Worm (Caenorhabditis elegans) whole organism, L3 larva: ENCODE data around the gene aqp-8.

Experiments
- R02D3.7 ChIP-seq: fragments of 150-350 bp; optimal IDR thresholded peaks from 2 replicates; lab custom pipeline; 2014; ENCODE audit warnings: missing biosample characterization, missing genetic modification characterization
- aly-2 ChIP-seq: fragments of 150-350 bp; optimal IDR thresholded peaks from 2 replicates; lab custom pipeline; 2014; ENCODE audit warnings: missing biosample characterization, missing genetic modification characterization
- ama-1 ChIP-seq: fragments of 150-350 bp; optimal IDR thresholded peaks from 2 replicates; lab custom pipeline; 2018
- ceh-16 ChIP-seq: sonication (generic microtip); optimal IDR thresholded peaks from 2 replicates; lab custom pipeline; 2017; ENCODE audit warnings: missing biosample characterization, missing genetic modification characterization
- ceh-28 ChIP-seq: fragments of 150-350 bp; optimal IDR thresholded peaks from 2 replicates; lab custom pipeline; 2014; ENCODE audit warnings: missing biosample characterization, missing genetic modification reagents, missing genetic modification characterization
- ceh-82 ChIP-seq: fragments of 150-350 bp; optimal IDR thresholded peaks from 2 replicates; lab custom pipeline; 2014; ENCODE audit warnings: missing biosample characterization, missing genetic modification characterization
- ceh-9 ChIP-seq: sonication (generic microtip); optimal IDR thresholded peaks from 2 replicates; lab custom pipeline; 2018; ENCODE audit warnings: missing biosample characterization, missing genetic modification characterization
- daf-12 ChIP-seq: fragments of 150-350 bp; optimal IDR thresholded peaks from 2 replicates; lab custom pipeline; 2014; ENCODE audit warnings: missing biosample characterization, missing genetic modification reagents, missing genetic modification characterization
- egl-27 ChIP-seq: sonication (generic microtip); optimal IDR thresholded peaks from 4 replicates; lab custom pipeline; 2017; ENCODE audit warnings: missing biosample characterization, missing genetic modification reagents, missing genetic modification characterization
- egl-5 ChIP-seq: fragments of 150-350 bp; optimal IDR thresholded peaks from 2 replicates; lab custom pipeline; 2017; ENCODE audit warnings: missing biosample characterization, missing genetic modification reagents, missing genetic modification characterization, inconsistent platforms
- elt-1 ChIP-seq: fragments of 150-350 bp; optimal IDR thresholded peaks from 2 replicates; lab custom pipeline; 2014; ENCODE audit warnings: missing biosample characterization, missing genetic modification characterization
- elt-2 ChIP-seq: sonication (generic microtip); optimal IDR thresholded peaks from 2 replicates; lab custom pipeline; 2016; ENCODE audit warnings: missing genetic modification reagents, mild to moderate bottlenecking, missing genetic modification characterization, missing compliant biosample characterization
- elt-3 ChIP-seq, 3 experiments: fragments of 150-350 bp in 1 of 3; sonication (generic microtip) in 2 of 3; optimal IDR thresholded peaks; 2 replicates in 2 of 3; 4 replicates in 1 of 3; lab custom pipeline; 2014 to 2017; ENCODE audit warnings: missing biosample characterization in 3 of 3, missing genetic modification characterization in 3 of 3
- eor-1 ChIP-seq, 2 experiments: fragments of 150-350 bp; optimal IDR thresholded peaks; 2 replicates each; lab custom pipeline; 2014 to 2018; ENCODE audit warnings: missing biosample characterization in 2 of 2, missing genetic modification characterization in 2 of 2
- fkh-10 ChIP-seq: sonication (generic microtip); optimal IDR thresholded peaks from 2 replicates; lab custom pipeline; 2017; ENCODE audit warnings: missing biosample characterization, missing genetic modification reagents, missing genetic modification characterization
- fkh-2 ChIP-seq: fragments of 150-350 bp; optimal IDR thresholded peaks from 2 replicates; lab custom pipeline; 2014; ENCODE audit warnings: missing biosample characterization, missing genetic modification reagents, missing genetic modification characterization
- fos-1 ChIP-seq: fragments of 150-350 bp; optimal IDR thresholded peaks from 2 replicates; lab custom pipeline; 2014; ENCODE audit warnings: missing biosample characterization, missing genetic modification characterization
- hmg-11 ChIP-seq: sonication (generic microtip); optimal IDR thresholded peaks from 2 replicates; lab custom pipeline; 2016; ENCODE audit warnings: missing genetic modification characterization, missing compliant biosample characterization
- jun-1 ChIP-seq: fragments of 150-350 bp; optimal IDR thresholded peaks from 2 replicates; lab custom pipeline; 2014; ENCODE audit warnings: missing biosample characterization, missing genetic modification reagents, missing genetic modification characterization
- lin-15B ChIP-seq: fragments of 150-350 bp; optimal IDR thresholded peaks from 2 replicates; lab custom pipeline; 2014; ENCODE audit warnings: missing biosample characterization, missing genetic modification characterization
- lin-39 ChIP-seq: fragments of 150-350 bp; optimal IDR thresholded peaks from 2 replicates; lab custom pipeline; 2018; ENCODE audit warnings: missing biosample characterization, missing genetic modification reagents, missing genetic modification characterization
- lsy-12 ChIP-seq: sonication (generic microtip); optimal IDR thresholded peaks from 2 replicates; lab custom pipeline; 2016; ENCODE audit warnings: mild to moderate bottlenecking, missing genetic modification characterization, missing compliant biosample characterization
- mml-1 ChIP-seq: fragments of 150-350 bp; sonication (generic microtip); optimal IDR thresholded peaks from 3 replicates; lab custom pipeline; 2014; ENCODE audit warnings: missing biosample characterization, missing genetic modification characterization
- nfya-1 ChIP-seq: sonication (generic microtip); optimal IDR thresholded peaks from 2 replicates; lab custom pipeline; 2017; ENCODE audit warnings: missing genetic modification characterization, mild to moderate bottlenecking, missing compliant biosample characterization, antibody characterized with exemption, moderate library complexity; ENCODE audit not compliant: insufficient read depth
- nhr-11 ChIP-seq: fragments of 150-350 bp; optimal IDR thresholded peaks from 2 replicates; lab custom pipeline; 2014; ENCODE audit warnings: missing biosample characterization, missing genetic modification characterization
- nhr-23 ChIP-seq: fragments of 150-350 bp; optimal IDR thresholded peaks from 2 replicates; lab custom pipeline; 2014; ENCODE audit warnings: missing biosample characterization, missing genetic modification reagents, missing genetic modification characterization
- nhr-237 ChIP-seq: fragments of 150-350 bp; optimal IDR thresholded peaks from 2 replicates; lab custom pipeline; 2014; ENCODE audit warnings: missing biosample characterization, missing genetic modification characterization
- nhr-25 ChIP-seq: sonication (generic microtip); optimal IDR thresholded peaks from 2 replicates; lab custom pipeline; 2017; ENCODE audit warnings: missing biosample characterization, missing genetic modification characterization
- nhr-28 ChIP-seq: fragments of 150-350 bp; optimal IDR thresholded peaks from 2 replicates; lab custom pipeline; 2014; ENCODE audit warnings: missing biosample characterization, missing genetic modification characterization
- nhr-43 ChIP-seq: sonication (generic microtip); optimal IDR thresholded peaks from 2 replicates; lab custom pipeline; 2016; ENCODE audit warnings: mild to moderate bottlenecking, missing genetic modification characterization, missing compliant biosample characterization; ENCODE audit not compliant: poor library complexity, severe bottlenecking
- nhr-67 ChIP-seq: fragments of 150-350 bp; optimal IDR thresholded peaks from 2 replicates; lab custom pipeline; 2014; ENCODE audit warnings: missing biosample characterization, missing genetic modification characterization
- nhr-76 ChIP-seq: fragments of 150-350 bp; sonication (generic microtip); optimal IDR thresholded peaks from 5 replicates; lab custom pipeline; 2014; ENCODE audit warnings: missing biosample characterization, missing genetic modification characterization
- nhr-77 ChIP-seq: fragments of 150-350 bp; optimal IDR thresholded peaks from 2 replicates; lab custom pipeline; 2014; ENCODE audit warnings: missing biosample characterization, missing genetic modification characterization
- pha-4 ChIP-seq: fragments of 150-350 bp; optimal IDR thresholded peaks from 2 replicates; lab custom pipeline; 2014; ENCODE audit warnings: missing biosample characterization, missing genetic modification reagents, missing genetic modification characterization
- pqm-1 ChIP-seq: fragments of 150-350 bp; optimal IDR thresholded peaks from 2 replicates; lab custom pipeline; 2017; ENCODE audit warnings: missing biosample characterization, missing genetic modification characterization, inconsistent platforms
- sea-2 ChIP-seq: fragments of 150-350 bp; sonication (generic microtip); optimal IDR thresholded peaks from 4 replicates; lab custom pipeline; 2014; ENCODE audit warnings: missing biosample characterization, missing genetic modification reagents, missing genetic modification characterization
- skn-1 ChIP-seq: fragments of 150-350 bp; optimal IDR thresholded peaks from 2 replicates; lab custom pipeline; 2014; ENCODE audit warnings: missing biosample characterization, missing genetic modification characterization
- snpc-4 ChIP-seq: fragments of 150-350 bp; optimal IDR thresholded peaks from 2 replicates; lab custom pipeline; 2014; ENCODE audit warnings: missing biosample characterization, missing genetic modification characterization
- tbx-2 ChIP-seq: sonication (generic microtip); optimal IDR thresholded peaks from 2 replicates; lab custom pipeline; 2016; ENCODE audit warnings: mild to moderate bottlenecking, missing genetic modification characterization, missing compliant biosample characterization
- unc-39 ChIP-seq: sonication (generic microtip); optimal IDR thresholded peaks from 4 replicates; lab custom pipeline; 2017; ENCODE audit warnings: missing biosample characterization, missing genetic modification characterization
- zag-1 ChIP-seq: fragments of 150-350 bp; optimal IDR thresholded peaks from 2 replicates; lab custom pipeline; 2014; ENCODE audit warnings: missing biosample characterization, missing genetic modification characterization
- ztf-11 ChIP-seq: fragments of 150-350 bp; optimal IDR thresholded peaks from 2 replicates; lab custom pipeline; 2014; ENCODE audit warnings: missing biosample characterization, missing genetic modification characterization
- ztf-4 ChIP-seq: fragments of 150-350 bp; optimal IDR thresholded peaks from 2 replicates; lab custom pipeline; 2014; ENCODE audit warnings: missing biosample characterization, missing genetic modification characterization

Gene aqp-8

DNA sequence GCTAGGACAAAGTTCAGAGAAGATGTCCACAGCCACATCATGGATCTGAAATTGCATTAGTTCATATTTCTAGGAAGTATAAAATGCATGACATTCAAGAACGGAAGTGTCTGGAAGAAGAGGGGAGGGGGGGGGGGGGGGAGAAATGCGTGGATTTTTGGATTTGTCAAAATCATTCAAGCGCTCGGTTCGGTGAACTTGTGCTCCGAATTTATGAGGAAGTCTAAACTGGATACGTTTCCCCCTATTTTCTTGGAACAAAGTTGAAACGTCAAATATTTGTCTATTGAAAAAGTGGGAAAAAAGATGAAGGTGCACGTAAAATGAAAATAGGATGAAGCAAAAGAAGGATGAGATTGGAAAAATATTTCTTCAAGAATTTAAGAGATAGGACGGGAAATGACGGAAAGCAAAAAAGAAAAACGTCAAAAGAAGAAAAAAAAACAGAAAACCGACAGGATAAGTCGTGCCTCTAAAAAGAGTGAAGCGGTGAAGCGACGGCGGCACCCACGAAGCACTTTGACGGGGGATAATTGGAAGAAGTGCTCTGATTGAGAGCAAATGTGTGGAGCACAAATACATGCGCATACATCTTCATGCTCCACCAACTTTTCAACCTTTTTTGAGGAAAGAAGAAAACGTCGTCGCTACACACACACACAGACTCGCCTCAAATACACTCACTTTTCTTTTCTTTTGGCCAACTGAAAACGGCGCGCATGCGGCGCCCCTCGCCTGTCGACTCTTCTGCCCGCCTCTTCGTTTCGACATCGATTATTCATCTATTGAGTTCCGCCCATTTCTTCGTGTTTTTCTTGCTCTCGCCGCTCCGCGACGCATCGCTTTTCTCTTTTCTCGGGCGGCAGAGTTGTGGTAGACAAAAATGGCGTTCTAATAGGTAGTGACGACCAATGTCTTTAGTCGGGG lies 16.1 kb upstream of the aqp-8 start, which contains the start of gene F55D10.4:
Gene F55D10.4, minus strand, starts transcription at position 51 of the 927 bp plus-strand sequence.
- TF ChIP-seq hmg-11 (tag; lab: Kevin White, UChicago) (peak; percentile 6), unc-39 (tag; lab: Kevin White, UChicago) (no peak), nfya-1 (tag; lab: Kevin White, UChicago) (peak; percentile 12)
- TF ChIP-seq, all 47 proteins: peak for 2

DNA sequence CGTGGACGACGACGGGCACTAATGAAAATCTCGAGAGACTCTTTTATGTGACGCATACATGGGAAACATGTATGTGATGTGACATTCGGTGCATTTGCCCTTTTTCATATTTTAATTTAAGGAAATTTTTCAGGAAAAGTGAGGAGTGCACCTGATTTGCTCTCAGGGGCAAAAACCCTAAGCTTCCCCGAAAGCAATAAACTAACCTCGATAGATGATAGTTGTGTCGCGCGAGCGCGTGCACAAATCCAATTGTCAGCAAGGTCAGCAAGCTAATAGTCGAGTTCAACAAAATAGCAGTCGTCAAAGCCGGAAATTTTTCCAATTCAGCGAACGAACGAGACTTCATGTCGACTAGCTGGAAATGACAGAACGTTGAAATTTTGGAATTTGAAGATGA lies 13.3 kb upstream of the aqp-8 start:
- peak; percentile 64 for TF ChIP-seq fkh-10 (GFP tag; lab: Kevin White, UChicago)
- no peak for TF ChIP-seq ceh-16 (tag; lab: Kevin White, UChicago)
- TF ChIP-seq lin-15B, result no peak
- no peak for TF ChIP-seq fkh-2 (tag; lab: Kevin White, UChicago)
- TF ChIP-seq lin-39 (tag; lab: Kevin White, UChicago), result no peak

DNA sequence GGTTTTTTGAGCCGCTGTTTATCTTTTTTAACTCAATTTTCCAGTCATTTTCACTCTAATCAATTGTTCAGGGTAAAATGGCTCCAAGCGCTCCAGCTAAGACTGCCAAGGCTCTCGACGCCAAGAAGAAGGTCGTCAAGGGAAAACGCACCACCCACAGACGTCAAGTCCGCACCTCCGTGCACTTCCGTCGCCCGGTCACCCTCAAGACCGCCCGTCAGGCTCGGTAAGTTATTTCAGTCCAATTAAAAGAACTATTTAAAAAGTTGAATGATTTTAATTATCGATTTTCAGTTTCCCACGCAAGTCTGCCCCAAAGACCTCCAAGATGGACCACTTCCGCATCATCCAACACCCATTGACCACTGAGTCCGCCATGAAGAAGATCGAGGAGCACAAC lies 10.3 kb upstream of the aqp-8 start, which contains the start of gene rpl-25.1:
Gene rpl-25.1, plus strand, starts transcription at position 72 of the 400 bp plus-strand sequence.
- TF ChIP-seq fos-1 (no peak), fkh-2 (tag; lab: Kevin White, UChicago) (no peak), eor-1 (tag; optimal IDR thresholded peaks at IDR 0.05; lab: Kevin White, UChicago) (no peak), aly-2 (no peak)
- TF ChIP-seq, all 47 proteins: peak for 0

DNA sequence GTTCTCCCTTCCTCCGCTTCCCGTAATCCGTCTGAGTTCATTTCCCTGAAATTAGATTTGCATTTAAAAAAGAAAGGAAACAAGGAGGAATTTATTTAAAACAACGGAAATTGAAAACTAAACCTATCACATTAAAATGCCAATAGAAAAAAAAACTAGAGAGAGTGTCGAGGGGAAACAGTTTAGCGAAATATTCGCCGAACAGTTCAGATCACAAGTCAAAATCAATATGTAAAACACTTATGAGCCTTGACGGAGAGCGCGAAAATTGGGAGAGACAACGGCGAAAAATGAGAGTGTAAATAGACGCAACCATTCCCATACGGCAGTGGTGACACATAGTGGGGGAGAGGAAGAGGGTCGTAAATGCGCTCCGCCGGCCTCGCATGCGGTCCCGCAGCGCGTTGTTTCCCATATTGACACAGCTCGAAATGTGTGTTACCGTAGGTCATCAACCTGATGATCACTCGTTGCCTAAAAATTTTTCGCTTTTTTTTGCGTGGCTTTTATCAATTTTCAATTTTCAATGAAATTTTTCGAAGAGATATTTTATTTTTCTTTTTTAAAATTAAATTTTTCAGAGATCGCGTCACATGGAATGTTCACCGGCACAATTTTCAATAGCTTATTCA lies 7.0 kb upstream of the aqp-8 start, which contains the start of the genes dnj-14 and glit-1:
Gene dnj-14, minus strand, starts transcription at position 51 of the 632 bp plus-strand sequence.
Gene glit-1, plus strand, starts transcription at position 582 of the 632 bp plus-strand sequence.
- TF ChIP-seq egl-5 (tag; lab: Kevin White, UChicago) (peak; percentile 96), nhr-25 (peak; percentile 96), lin-15B (peak; percentile 97), nhr-11 (peak; percentile 38), ceh-9 (no peak), fos-1 (peak; percentile 81), nhr-43 (tag; lab: Kevin White, UChicago) (peak; percentile 77), nhr-67 (no peak), ztf-11 (tag; lab: Kevin White, UChicago) (no peak), lin-39 (tag; lab: Kevin White, UChicago) (peak; percentile 99), snpc-4 (tag; lab: Kevin White, UChicago) (peak; percentile 78), ceh-28 (tag; lab: Kevin White, UChicago) (peak; percentile 75), nhr-77 (no peak), mml-1 (tag; lab: Kevin White, UChicago) (no peak), pha-4 (tag; lab: Kevin White, UChicago) (peak; percentile 100), R02D3.7 (peak; percentile 49), nhr-76 (tag; lab: Kevin White, UChicago) (no peak), zag-1 (tag; lab: Kevin White, UChicago) (no peak), fkh-10 (GFP tag; lab: Kevin White, UChicago) (peak; percentile 23), jun-1 (tag; lab: Kevin White, UChicago) (peak; percentile 92), tbx-2 (peak; percentile 19), ceh-82 (tag; lab: Kevin White, UChicago) (peak; percentile 59), nfya-1 (tag; lab: Kevin White, UChicago) (peak; percentile 97), nhr-23 (peak; percentile 91), elt-2 (peak; percentile 91), daf-12 (tag; lab: Kevin White, UChicago) (no peak), elt-3 (tag; optimal IDR thresholded peaks at IDR 0.05; lab: Kevin White, UChicago) (peak in 1 of 3 experiments; percentile 35), ztf-4 (tag; lab: Kevin White, UChicago) (peak; percentile 61), nhr-28 (tag; lab: Kevin White, UChicago) (no peak), skn-1 (tag; lab: Kevin White, UChicago) (peak; percentile 78), unc-39 (tag; lab: Kevin White, UChicago) (no peak), eor-1 (tag; optimal IDR thresholded peaks at IDR 0.05; lab: Kevin White, UChicago) (no peak), pqm-1 (peak; percentile 69), nhr-237 (no peak), egl-27 (peak; percentile 43), fkh-2 (tag; lab: Kevin White, UChicago) (no peak), hmg-11 (tag; lab: Kevin White, UChicago) (peak; percentile 98), ama-1 (lab: Kevin White, UChicago) (peak; percentile 28), elt-1 (peak; percentile 19), sea-2 (no peak), aly-2 (no peak), lsy-12 (tag; lab: Kevin White, UChicago) (peak; percentile 81)
